Fruit fly (Drosophila melanogaster) whole organism, wandering third instar larva: ENCODE results near the gene CG13862.

Experiments used
- Abd-B ChIP-seq: fragments of >200 bp; optimal IDR thresholded peaks from 2 replicates; lab custom pipeline; 2017; ENCODE audit warnings: missing biosample characterization, missing genetic modification characterization
- Dif ChIP-seq: fragments of 200-275, 200-300 bp; sonication (Bioruptor generic); optimal IDR thresholded peaks from 2 replicates; lab custom pipeline; 2018; ENCODE audit warnings: missing biosample characterization, missing genetic modification characterization; ENCODE audit not compliant: partially characterized antibody
- Hr83 ChIP-seq: fragments of 200-300 bp; sonication (Bioruptor generic); optimal IDR thresholded peaks from 2 replicates; lab custom pipeline; 2016; ENCODE audit warnings: missing biosample characterization, mild to moderate bottlenecking, missing genetic modification characterization, moderate library complexity; ENCODE audit not compliant: poor library complexity, severe bottlenecking
- Mio ChIP-seq: sonication (Bioruptor generic); optimal IDR thresholded peaks from 2 replicates; lab custom pipeline; 2016; ENCODE audit warnings: missing biosample characterization, missing genetic modification characterization
- OdsH ChIP-seq: fragments of 200-800 bp; sonication (Bioruptor generic); optimal IDR thresholded peaks from 2 replicates; lab custom pipeline; 2016; ENCODE audit warnings: missing biosample characterization, mild to moderate bottlenecking, missing genetic modification characterization
- woc ChIP-seq: sonication (Bioruptor generic); optimal IDR thresholded peaks from 2 replicates; lab custom pipeline; 2016; ENCODE audit warnings: missing biosample characterization, mild to moderate bottlenecking, missing genetic modification characterization

DNA sequence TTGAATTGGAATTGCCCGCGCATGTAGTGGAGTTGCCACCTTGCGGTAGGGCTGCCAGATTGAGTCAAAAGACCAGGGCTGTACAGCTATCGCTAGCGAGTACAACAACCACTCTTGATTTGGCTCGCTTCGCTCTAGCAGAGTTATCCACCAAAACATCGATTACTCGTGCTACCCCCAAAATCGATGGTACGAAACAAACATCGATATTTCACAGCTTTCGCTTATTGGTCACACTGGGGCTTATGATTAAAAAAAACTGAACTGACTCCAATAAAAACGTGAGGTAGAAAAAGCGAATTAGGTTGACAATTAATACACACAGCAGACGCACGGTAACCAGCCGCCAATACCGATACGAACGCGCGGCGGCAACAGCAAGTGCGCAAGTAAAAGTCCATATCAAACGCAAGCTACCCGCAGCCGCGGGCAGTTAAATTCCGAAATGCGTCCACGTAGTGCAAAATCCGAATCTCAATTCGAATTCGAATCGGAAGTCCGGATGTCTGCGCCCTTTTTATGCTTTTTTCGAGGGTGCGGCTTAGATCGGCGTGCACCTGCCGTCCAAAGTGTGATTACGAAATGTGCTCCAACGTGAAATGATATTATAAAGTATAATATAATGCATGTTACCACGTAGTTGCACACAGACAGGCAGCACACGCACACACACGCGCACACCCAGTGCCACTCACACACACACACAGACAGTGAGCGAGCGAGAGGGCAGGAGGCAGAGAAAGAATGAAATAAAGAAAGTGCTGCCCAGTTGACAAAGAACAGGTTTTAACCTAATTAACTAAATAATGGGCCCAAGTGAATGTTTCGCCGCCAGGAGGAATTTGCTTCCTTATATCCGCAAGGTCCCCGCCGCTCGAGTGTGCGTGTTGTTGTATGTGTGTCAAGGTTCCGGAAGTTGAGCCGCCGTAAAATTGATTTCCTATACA is 24.9 kb downstream of the CG13862 start, which contains the start of gene Sar1:
- TF ChIP-seq woc = no peak
- TF ChIP-seq OdsH = no peak
- TF ChIP-seq Hr83 = no peak
- no peak for TF ChIP-seq Mio (GFP tag; lab: Kevin White, UChicago)
- TF ChIP-seq Dif (GFP tag; lab: Kevin White, UChicago) = no peak
- no peak for TF ChIP-seq Abd-B (GFP tag; lab: Kevin White, UChicago)
